Fruit fly (Drosophila melanogaster) whole organism, embryonic: ENCODE measurements around the gene CG13373.

Source experiments
- Abd-B ChIP-seq: fragments of 200-800 bp; sonication (Bioruptor generic); optimal IDR thresholded peaks from 2 replicates; lab custom pipeline; 2018; ENCODE audit warnings: missing biosample characterization, mild to moderate bottlenecking, missing genetic modification characterization, moderate library complexity
- Bgb ChIP-seq: fragments of 200-800 bp; sonication (Bioruptor generic); IDR thresholded peaks from 2 replicates; pipeline ENCODE4 v1.3.6; 2022; ENCODE audit warnings: missing biosample characterization, missing genetic modification characterization; ENCODE audit not compliant: partially characterized antibody
- Bteb2 ChIP-seq: fragments of 200-800 bp; sonication (Bioruptor generic); optimal IDR thresholded peaks from 2 replicates; lab custom pipeline; 2016; ENCODE audit warnings: missing biosample characterization, missing genetic modification characterization
- CG10654 ChIP-seq: fragments of 200-800 bp; sonication (Bioruptor generic); optimal IDR thresholded peaks from 2 replicates; lab custom pipeline; 2016; ENCODE audit warnings: missing biosample characterization, missing genetic modification characterization
- CG11093 ChIP-seq: fragments of 200-800 bp; sonication (Bioruptor generic); IDR thresholded peaks from 3 replicates; pipeline ENCODE4 v1.3.6; 2022; ENCODE audit warnings: missing biosample characterization, missing genetic modification characterization
- CG1233 ChIP-seq: fragments of 200-800 bp; sonication (Bioruptor generic); optimal IDR thresholded peaks from 4 replicates; lab custom pipeline; 2018; ENCODE audit warnings: missing biosample characterization, mild to moderate bottlenecking, missing genetic modification characterization
- CG12391 ChIP-seq: fragments of 200-800 bp; sonication (Bioruptor generic); optimal IDR thresholded peaks from 3 replicates; lab custom pipeline; 2018; ENCODE audit warnings: missing biosample characterization, mild to moderate bottlenecking, missing genetic modification characterization, moderate library complexity
- CG1602 ChIP-seq: fragments of 200-800 bp; sonication (Bioruptor generic); optimal IDR thresholded peaks from 3 replicates; lab custom pipeline; 2016; ENCODE audit warnings: missing biosample characterization, missing genetic modification characterization
- CG16779 ChIP-seq: fragments of 200-800 bp; sonication (Bioruptor generic); IDR thresholded peaks from 2 replicates; pipeline ENCODE4 v1.3.6; 2022; ENCODE audit warnings: missing biosample characterization, missing genetic modification characterization
- CG16863 ChIP-seq: fragments of 200-800 bp; sonication (Bioruptor generic); optimal IDR thresholded peaks from 3 replicates; lab custom pipeline; 2016; ENCODE audit warnings: missing biosample characterization, missing genetic modification characterization
- CG17328 ChIP-seq: fragments of 200-800 bp; sonication (Bioruptor generic); IDR thresholded peaks from 2 replicates; pipeline ENCODE4 v1.3.6; 2022; ENCODE audit warnings: missing biosample characterization, missing genetic modification characterization
- CG18262 ChIP-seq: fragments of 200-800 bp; optimal IDR thresholded peaks from 3 replicates; lab custom pipeline; 2019; ENCODE audit warnings: missing biosample characterization, mild to moderate bottlenecking, missing genetic modification characterization, moderate library complexity
- CG1832 ChIP-seq: fragments of 200-800 bp; sonication (Bioruptor generic); optimal IDR thresholded peaks from 2 replicates; lab custom pipeline; 2017; ENCODE audit warnings: missing biosample characterization, mild to moderate bottlenecking, missing genetic modification characterization, inconsistent platforms
- CG3065 ChIP-seq: fragments of 200-800 bp; sonication (Bioruptor generic); optimal IDR thresholded peaks from 2 replicates; lab custom pipeline; 2016; ENCODE audit warnings: missing biosample characterization, missing genetic modification characterization
- CG32767 ChIP-seq: fragments of 200-800 bp; sonication (Bioruptor generic); IDR thresholded peaks from 2 replicates; pipeline ENCODE4 v1.3.6; 2022; ENCODE audit warnings: missing biosample characterization, missing genetic modification characterization
- CG33213 ChIP-seq: fragments of 200-800 bp; sonication (Bioruptor generic); optimal IDR thresholded peaks from 3 replicates; lab custom pipeline; 2016; ENCODE audit warnings: missing biosample characterization, missing genetic modification characterization
- CG4404 ChIP-seq: fragments of 200-800 bp; sonication (Bioruptor generic); IDR thresholded peaks from 2 replicates; pipeline ENCODE4 v1.3.6; 2022; ENCODE audit warnings: missing biosample characterization, missing genetic modification characterization
- CG4424 ChIP-seq: fragments of 200-800 bp; sonication (Bioruptor generic); optimal IDR thresholded peaks from 3 replicates; lab custom pipeline; 2016; ENCODE audit warnings: missing biosample characterization, missing genetic modification characterization
- CG6683 ChIP-seq: fragments of 200-800 bp; sonication (Bioruptor generic); optimal IDR thresholded peaks from 2 replicates; lab custom pipeline; 2017; ENCODE audit warnings: missing biosample characterization, mild to moderate bottlenecking, missing genetic modification characterization, missing genetic modification reagents
- CG6791 ChIP-seq: fragments of 200-800 bp; sonication (Bioruptor generic); IDR thresholded peaks from 3 replicates; pipeline ENCODE4 v1.3.6; 2022; ENCODE audit warnings: missing biosample characterization, missing genetic modification characterization; ENCODE audit not compliant: partially characterized antibody
- CG7745 ChIP-seq: fragments of 200-800 bp; sonication (Bioruptor generic); optimal IDR thresholded peaks from 2 replicates; lab custom pipeline; 2018; ENCODE audit warnings: missing biosample characterization, mild to moderate bottlenecking, missing genetic modification characterization, moderate library complexity
- CG7987 ChIP-seq: fragments of 200-800 bp; sonication (Bioruptor generic); optimal IDR thresholded peaks from 2 replicates; lab custom pipeline; 2018; ENCODE audit warnings: missing biosample characterization, mild to moderate bottlenecking, missing genetic modification characterization, moderate library complexity
- CG8388 ChIP-seq: fragments of 200-800 bp; sonication (Bioruptor generic); optimal IDR thresholded peaks from 2 replicates; lab custom pipeline; 2019; ENCODE audit warnings: missing biosample characterization, mild to moderate bottlenecking, missing genetic modification characterization, moderate library complexity
- CG8478 ChIP-seq: fragments of >200 bp; optimal IDR thresholded peaks from 2 replicates; lab custom pipeline; 2018
- D19A ChIP-seq: fragments of 200-800 bp; optimal IDR thresholded peaks from 3 replicates; lab custom pipeline; 2019; ENCODE audit warnings: missing biosample characterization, mild to moderate bottlenecking, missing genetic modification characterization, moderate library complexity
- HLH3B ChIP-seq: fragments of 200-800 bp; sonication (Bioruptor generic); IDR thresholded peaks from 2 replicates; pipeline ENCODE4 v1.3.6; 2022; ENCODE audit warnings: missing biosample characterization, missing genetic modification characterization
- HLHmδ ChIP-seq: fragments of 200-800 bp; sonication (Bioruptor generic); optimal IDR thresholded peaks from 2 replicates; lab custom pipeline; 2018; ENCODE audit warnings: missing biosample characterization, mild to moderate bottlenecking, missing genetic modification characterization, moderate library complexity
- Hr51 ChIP-seq, 2 experiments: fragments of 200-800 bp; sonication (Bioruptor generic); optimal IDR thresholded peaks; 2 replicates in 1 of 2; 3 replicates in 1 of 2; lab custom pipeline; 2016 to 2018; ENCODE audit warnings: missing biosample characterization in 2 of 2, missing genetic modification characterization in 2 of 2, mild to moderate bottlenecking in 1 of 2, moderate library complexity in 1 of 2
- Mes4 ChIP-seq: fragments of 200-800 bp; sonication (Bioruptor generic); optimal IDR thresholded peaks from 2 replicates; lab custom pipeline; 2016; ENCODE audit warnings: missing biosample characterization, missing genetic modification characterization
- NC2α ChIP-seq: fragments of 200-800 bp; sonication (Bioruptor generic); optimal IDR thresholded peaks from 2 replicates; lab custom pipeline; 2016; ENCODE audit warnings: missing biosample characterization, missing genetic modification characterization
- NfI ChIP-seq: fragments of 200-800 bp; sonication (Bioruptor generic); optimal IDR thresholded peaks from 3 replicates; lab custom pipeline; 2018; ENCODE audit warnings: missing biosample characterization, mild to moderate bottlenecking, missing genetic modification characterization, moderate library complexity
- Taf1 ChIP-seq: fragments of 200-800 bp; sonication (Bioruptor generic); IDR thresholded peaks from 2 replicates; pipeline ENCODE4 v1.3.6; 2022; ENCODE audit warnings: missing biosample characterization, missing genetic modification characterization
- YL-1 ChIP-seq: fragments of 200-800 bp; sonication (Bioruptor generic); optimal IDR thresholded peaks from 3 replicates; lab custom pipeline; 2017; ENCODE audit warnings: missing biosample characterization, mild to moderate bottlenecking, missing genetic modification characterization
- ac ChIP-seq: fragments of 200-800 bp; sonication (Bioruptor generic); optimal IDR thresholded peaks from 3 replicates; lab custom pipeline; 2017; ENCODE audit warnings: missing biosample characterization, mild to moderate bottlenecking, missing genetic modification characterization
- ase ChIP-seq: fragments of 200-800 bp; sonication (Bioruptor generic); IDR thresholded peaks from 3 replicates; pipeline ENCODE4 v1.3.6; 2022; ENCODE audit warnings: missing biosample characterization, missing genetic modification characterization
- chif ChIP-seq, 2 experiments: fragments of 200-800 bp; sonication (Bioruptor generic); optimal IDR thresholded peaks; 3 replicates each; lab custom pipeline; 2016; ENCODE audit warnings: missing biosample characterization in 2 of 2, missing genetic modification characterization in 2 of 2
- dmrt11E ChIP-seq: fragments of 200-800 bp; sonication (Bioruptor generic); optimal IDR thresholded peaks from 3 replicates; lab custom pipeline; 2018; ENCODE audit warnings: missing biosample characterization, mild to moderate bottlenecking, missing genetic modification characterization, moderate library complexity
- eve ChIP-seq, 2 experiments: fragments of >200 bp; optimal IDR thresholded peaks; 2 replicates each; lab custom pipeline; 2017; ENCODE audit warnings: missing biosample characterization in 2 of 2, missing genetic modification characterization in 2 of 2
- h ChIP-seq: fragments of >200 bp; optimal IDR thresholded peaks from 2 replicates; lab custom pipeline; 2017
- otp ChIP-seq: fragments of 200-800 bp; sonication (Bioruptor generic); IDR thresholded peaks from 3 replicates; pipeline ENCODE4, ENCODE4 v1.3.6; 2022; ENCODE audit warnings: missing biosample characterization, missing genetic modification characterization
- pros ChIP-seq: fragments of 200-800 bp; sonication (Bioruptor generic); optimal IDR thresholded peaks from 3 replicates; lab custom pipeline; 2019; ENCODE audit warnings: missing biosample characterization, mild to moderate bottlenecking, missing genetic modification characterization, moderate library complexity
- pum ChIP-seq: fragments of 200-800 bp; sonication (Bioruptor generic); optimal IDR thresholded peaks from 2 replicates; lab custom pipeline; 2016; ENCODE audit warnings: missing biosample characterization, missing genetic modification characterization
- ranshi ChIP-seq: fragments of 200-800 bp; sonication (Bioruptor generic); IDR thresholded peaks from 2 replicates; pipeline ENCODE4 v1.3.6; 2022; ENCODE audit warnings: missing biosample characterization, missing genetic modification characterization
- sens-2 ChIP-seq: fragments of 200-800 bp; sonication (Bioruptor generic); IDR thresholded peaks from 2 replicates; pipeline ENCODE4 v1.3.6; 2022; ENCODE audit warnings: missing biosample characterization, missing genetic modification characterization
- slp2 ChIP-seq: fragments of 200-800 bp; sonication (Bioruptor generic); optimal IDR thresholded peaks from 2 replicates; lab custom pipeline; 2016; ENCODE audit warnings: missing biosample characterization, missing genetic modification characterization
- twi ChIP-seq: fragments of 200-800 bp; optimal IDR thresholded peaks from 2 replicates; lab custom pipeline; 2019; ENCODE audit warnings: missing biosample characterization, mild to moderate bottlenecking, missing genetic modification characterization, moderate library complexity
- wek ChIP-seq: fragments of 200-800 bp; sonication (Bioruptor generic); optimal IDR thresholded peaks from 3 replicates; lab custom pipeline; 2018; ENCODE audit warnings: missing biosample characterization, mild to moderate bottlenecking, missing genetic modification characterization, moderate library complexity
- z ChIP-seq: fragments of 200-800 bp; sonication (Bioruptor generic); IDR thresholded peaks from 3 replicates; pipeline ENCODE4 v1.3.6; 2022; ENCODE audit warnings: missing biosample characterization, missing genetic modification characterization

Gene CG13373

dm6 chrX:452716-453115 is 24.1 kb upstream of the CG13373 start:
- TF ChIP-seq dmrt11E (tag; lab: Kevin White, UChicago) (peak; percentile 5), chif (GFP tag; optimal IDR thresholded peaks at IDR 0.05; lab: Kevin White, UChicago) (peak in 1 of 2 experiments; percentile 4), sens-2 (GFP tag; lab: Robert Waterston, UW) (no peak)

dm6 chrX:456959-457358 is 19.8 kb upstream of the CG13373 start:
- TF ChIP-seq CG1832: peak; percentile 63
- no peak for TF ChIP-seq Abd-B
- no peak for TF ChIP-seq NfI (GFP tag; lab: Kevin White, UChicago)
- 0 out of 3 replicates have a peak, but pooled peaks have one; percentile 59 for TF ChIP-seq ase (GFP tag; lab: Robert Waterston, UW)
- no peak for TF ChIP-seq CG1602 (GFP tag; lab: Kevin White, UChicago)
- TF ChIP-seq CG10654 (GFP tag; lab: Kevin White, UChicago): no peak
- no peak for TF ChIP-seq Bteb2
- TF ChIP-seq Bgb (GFP tag; lab: Robert Waterston, UW): no peak
- TF ChIP-seq CG17328: no peak
- no peak for TF ChIP-seq wek (GFP tag; lab: Kevin White, UChicago)
- TF ChIP-seq pum (GFP tag; lab: Kevin White, UChicago): no peak
- no peak for TF ChIP-seq CG6683
- TF ChIP-seq CG4404 (GFP tag; lab: Robert Waterston, UW): no peak
- TF ChIP-seq CG8388: no peak
- TF ChIP-seq HLHmδ (GFP tag; lab: Kevin White, UChicago): peak; percentile 42
- no peak for TF ChIP-seq Hr51 (GFP tag; optimal IDR thresholded peaks at IDR 0.05; lab: Kevin White, UChicago)
- no peak for TF ChIP-seq CG7987 (GFP tag; lab: Kevin White, UChicago)
- no peak for TF ChIP-seq Taf1
- no peak for TF ChIP-seq NC2α (GFP tag; lab: Kevin White, UChicago)
- no peak for TF ChIP-seq CG7745 (tag; lab: Kevin White, UChicago)
- TF ChIP-seq YL-1 (GFP tag; lab: Kevin White, UChicago): no peak
- TF ChIP-seq CG1233 (GFP tag; lab: Kevin White, UChicago): no peak
- TF ChIP-seq h: no peak
- no peak for TF ChIP-seq Mes4
- TF ChIP-seq ac (GFP tag; lab: Kevin White, UChicago): peak; percentile 81
- TF ChIP-seq CG6791: 0 out of 3 replicates have a peak, but pooled peaks have one; percentile 23
- TF ChIP-seq ranshi (GFP tag; lab: Robert Waterston, UW): no peak
- no peak for TF ChIP-seq CG32767 (GFP tag; lab: Robert Waterston, UW)
- TF ChIP-seq twi (tag; lab: Kevin White, UChicago): peak; percentile 50
- no peak for TF ChIP-seq CG11093 (GFP tag; lab: Robert Waterston, UW)
- TF ChIP-seq CG8478 (lab: Kevin White, UChicago): no peak
- no peak for TF ChIP-seq CG4424 (GFP tag; lab: Kevin White, UChicago)
- TF ChIP-seq CG18262 (tag; lab: Kevin White, UChicago): no peak
- no peak for TF ChIP-seq slp2 (GFP tag; lab: Kevin White, UChicago)
- peak; percentile 85 for TF ChIP-seq pros (GFP tag; lab: Kevin White, UChicago)
- TF ChIP-seq HLH3B: no peak
- TF ChIP-seq otp (GFP tag; lab: Robert Waterston, UW): no peak
- TF ChIP-seq eve (GFP tag; optimal IDR thresholded peaks at IDR 0.05; lab: Kevin White, UChicago): no peak
- no peak for TF ChIP-seq CG12391 (tag; lab: Kevin White, UChicago)
- TF ChIP-seq CG16779: no peak
- no peak for TF ChIP-seq z (GFP tag; lab: Robert Waterston, UW)
- TF ChIP-seq CG33213: no peak
- no peak for TF ChIP-seq D19A (tag; lab: Kevin White, UChicago)
- no peak for TF ChIP-seq CG16863 (GFP tag; lab: Kevin White, UChicago)
- no peak for TF ChIP-seq CG3065 (GFP tag; lab: Kevin White, UChicago)
